Worm (Caenorhabditis elegans): ENCODE results near the gene clec-123.
"Not testable (repeated sequence)": the region's sequence is repeated elsewhere in the genome, so short reads cannot be mapped to it uniquely, and the experiment has no call there.

clec-123 gene

ce11 chrII:3135293-3135692, 21.3 kb downstream of the clec-123 start:
- peak; percentile 20; the same call in 1 of the 2 replicates for TF ChIP-seq ztf-29 (GFP tag; IDR thresholded peaks at IDR 0.05)
- no peak for TF ChIP-seq tab-1 (GFP tag; IDR thresholded peaks at IDR 0.05)

ce11 chrII:3137804-3138203, 23.8 kb downstream of the clec-123 start, which contains the start of gene sri-54:
TSS of gene sri-54 (minus strand) at chrII:3137904.
- no peak for TF ChIP-seq ztf-29 (GFP tag; IDR thresholded peaks at IDR 0.05)

ce11 chrII:3142855-3143254, 28.8 kb downstream of the clec-123 start, which contains the start of gene sri-42:
TSS of gene sri-42 (minus strand) at chrII:3142955.
- TF ChIP-seq T22C8.4 (GFP tag; IDR thresholded peaks at IDR 0.05); tab-1 (GFP tag; IDR thresholded peaks at IDR 0.05); med-1 (GFP tag; optimal IDR thresholded peaks at IDR 0.05; ENCODE audit: insufficient read depth): not testable (repeated sequence)

ce11 chrII:3144552-3144951, 30.5 kb downstream of the clec-123 start, which contains the start of gene sri-43:
TSS of gene sri-43 (minus strand) at chrII:3144652.
- not testable (repeated sequence) for TF ChIP-seq tab-1 (GFP tag; IDR thresholded peaks at IDR 0.05); klf-2 (GFP tag; conservative IDR thresholded peaks at IDR 0.05); ztf-29 (GFP tag; IDR thresholded peaks at IDR 0.05)

- TF ChIP-seq klf-2 (GFP tag; conservative IDR thresholded peaks at IDR 0.05) (no peak), ztf-23 (GFP tag; IDR thresholded peaks at IDR 0.05) (no peak), cog-1 (tag; optimal IDR thresholded peaks at IDR 0.05) (no peak), T22C8.4 (GFP tag; IDR thresholded peaks at IDR 0.05) (no peak), flt-1 (GFP tag; IDR thresholded peaks at IDR 0.05) (no peak), tab-1 (GFP tag; IDR thresholded peaks at IDR 0.05) (no peak), ztf-29 (GFP tag; IDR thresholded peaks at IDR 0.05) (no peak)
Measured at ce11 chrII:3145842-3146241, 31.8 kb downstream of the clec-123 start, which contains the start of gene T10D4.15. TSS of gene T10D4.15 (plus strand) at chrII:3146142.

ce11 chrII:3148404-3148803, 34.4 kb downstream of the clec-123 start:
- TF ChIP-seq T22C8.4 (GFP tag; IDR thresholded peaks at IDR 0.05) (no peak), tab-1 (GFP tag; IDR thresholded peaks at IDR 0.05) (no peak), klf-2 (GFP tag; conservative IDR thresholded peaks at IDR 0.05) (no peak), ref-1 (GFP tag; conservative IDR thresholded peaks at IDR 0.05) (no peak), flt-1 (GFP tag; IDR thresholded peaks at IDR 0.05) (no peak), cog-1 (tag; optimal IDR thresholded peaks at IDR 0.05) (no peak)

- no peak for TF ChIP-seq T22C8.4 (GFP tag; IDR thresholded peaks at IDR 0.05)
- no peak for TF ChIP-seq flt-1 (GFP tag; IDR thresholded peaks at IDR 0.05)
Measured at ce11 chrII:3149521-3150190, 35.6 kb downstream of the clec-123 start, which contains the start of the genes T10D4.11 and T10D4.1. TSS of gene T10D4.11 (minus strand) at chrII:3149621. TSS of gene T10D4.1 (plus strand) at chrII:3150140.

- TF ChIP-seq med-1 (GFP tag; optimal IDR thresholded peaks at IDR 0.05; ENCODE audit: insufficient read depth): no peak
Measured at ce11 chrII:3151615-3152014, 37.6 kb downstream of the clec-123 start, which contains the start of the genes T10D4.14 and T10D4.19. TSS of gene T10D4.14 (minus strand) at chrII:3151715. TSS of gene T10D4.19 (plus strand) at chrII:3151918.

- no peak for TF ChIP-seq flt-1 (GFP tag; IDR thresholded peaks at IDR 0.05)
Measured at ce11 chrII:3154383-3154782, 40.3 kb downstream of the clec-123 start, which contains the start of gene sri-32. TSS of gene sri-32 (minus strand) at chrII:3154483.

- TF ChIP-seq ref-1 (GFP tag; conservative IDR thresholded peaks at IDR 0.05): no peak
- no peak for TF ChIP-seq tab-1 (GFP tag; IDR thresholded peaks at IDR 0.05)
- no peak for TF ChIP-seq klf-2 (GFP tag; conservative IDR thresholded peaks at IDR 0.05)
- no peak for TF ChIP-seq med-1 (GFP tag; optimal IDR thresholded peaks at IDR 0.05; ENCODE audit: insufficient read depth)
- no peak for TF ChIP-seq ztf-29 (GFP tag; IDR thresholded peaks at IDR 0.05)
- no peak for TF ChIP-seq ztf-23 (GFP tag; IDR thresholded peaks at IDR 0.05)
- TF ChIP-seq T22C8.4 (GFP tag; IDR thresholded peaks at IDR 0.05): no peak
- no peak for TF ChIP-seq flt-1 (GFP tag; IDR thresholded peaks at IDR 0.05)
- TF ChIP-seq cog-1 (tag; optimal IDR thresholded peaks at IDR 0.05): no peak
Measured at ce11 chrII:3156749-3157148, 42.7 kb downstream of the clec-123 start, which contains the start of gene sri-33. TSS of gene sri-33 (minus strand) at chrII:3156849.

ce11 chrII:3158985-3159384, 45.0 kb downstream of the clec-123 start, which contains the start of gene sri-34:
TSS of gene sri-34 (minus strand) at chrII:3159085.
- TF ChIP-seq ztf-23 (GFP tag; IDR thresholded peaks at IDR 0.05): no peak
- no peak for TF ChIP-seq klf-2 (GFP tag; conservative IDR thresholded peaks at IDR 0.05)
- TF ChIP-seq med-1 (GFP tag; optimal IDR thresholded peaks at IDR 0.05; ENCODE audit: insufficient read depth): no peak
- TF ChIP-seq flt-1 (GFP tag; IDR thresholded peaks at IDR 0.05): no peak
- no peak for TF ChIP-seq tab-1 (GFP tag; IDR thresholded peaks at IDR 0.05)
- TF ChIP-seq T22C8.4 (GFP tag; IDR thresholded peaks at IDR 0.05): no peak
